Fruit fly (Drosophila melanogaster): ENCODE measurements around the gene CG17327.

CG17327 gene

dm6 chr3R:12960227-12960626 lies 37.3 kb downstream of the CG17327 start:
- TF ChIP-seq CG14711 (tag; optimal IDR thresholded peaks at IDR 0.05) (no peak), Clk (GFP tag; optimal IDR thresholded peaks at IDR 0.05) (no peak), toe (GFP tag; optimal IDR thresholded peaks at IDR 0.05) (no peak), Hr96 (GFP tag; optimal IDR thresholded peaks at IDR 0.05) (no peak), Crg-1 (GFP tag; optimal IDR thresholded peaks at IDR 0.05) (no peak), ovo (GFP tag; optimal IDR thresholded peaks at IDR 0.05) (no peak), CG7045 (GFP tag; optimal IDR thresholded peaks at IDR 0.05) (no peak), CG7101 (tag; optimal IDR thresholded peaks at IDR 0.05) (no peak), CG33017 (tag; optimal IDR thresholded peaks at IDR 0.05) (no peak), cic (GFP tag; optimal IDR thresholded peaks at IDR 0.05) (no peak), tj (GFP tag; optimal IDR thresholded peaks at IDR 0.05) (no peak), cnc (optimal IDR thresholded peaks at IDR 0.05) (no peak), CG5204 (GFP tag; optimal IDR thresholded peaks at IDR 0.05) (no peak), Mnt (GFP tag; optimal IDR thresholded peaks at IDR 0.05) (no peak), CG1620 (GFP tag; optimal IDR thresholded peaks at IDR 0.05) (no peak), bab1 (GFP tag; optimal IDR thresholded peaks at IDR 0.05) (no peak), pad (GFP tag; optimal IDR thresholded peaks at IDR 0.05) (no peak)

dm6 chr3R:12957388-12957787 lies 40.1 kb downstream of the CG17327 start:
- TF ChIP-seq tj (GFP tag; optimal IDR thresholded peaks at IDR 0.05) = no peak
- TF ChIP-seq CG1620 (GFP tag; optimal IDR thresholded peaks at IDR 0.05) = no peak
- no peak for TF ChIP-seq Clk (GFP tag; optimal IDR thresholded peaks at IDR 0.05)
- TF ChIP-seq Crg-1 (GFP tag; optimal IDR thresholded peaks at IDR 0.05) = no peak
- no peak for TF ChIP-seq pad (GFP tag; optimal IDR thresholded peaks at IDR 0.05)
- TF ChIP-seq CG11617 (GFP tag; optimal IDR thresholded peaks at IDR 0.05) = no peak
- no peak for TF ChIP-seq Hr96 (GFP tag; optimal IDR thresholded peaks at IDR 0.05)
- no peak for TF ChIP-seq cnc (optimal IDR thresholded peaks at IDR 0.05)
- TF ChIP-seq CG7101 (tag; optimal IDR thresholded peaks at IDR 0.05) = no peak
- TF ChIP-seq toe (GFP tag; optimal IDR thresholded peaks at IDR 0.05) = no peak
- no peak for TF ChIP-seq CG12768 (GFP tag; optimal IDR thresholded peaks at IDR 0.05)
- TF ChIP-seq bab1 (GFP tag; optimal IDR thresholded peaks at IDR 0.05) = no peak
- TF ChIP-seq CG5204 (GFP tag; optimal IDR thresholded peaks at IDR 0.05) = no peak
- no peak for TF ChIP-seq kay (GFP tag; ENCODE audit: borderline replicate concordance)
- TF ChIP-seq ovo (GFP tag; optimal IDR thresholded peaks at IDR 0.05) = no peak
- no peak for TF ChIP-seq CG7045 (GFP tag; optimal IDR thresholded peaks at IDR 0.05)
- TF ChIP-seq CG33017 (tag; optimal IDR thresholded peaks at IDR 0.05) = no peak
- no peak for TF ChIP-seq cic (GFP tag; optimal IDR thresholded peaks at IDR 0.05)
